Worm (Caenorhabditis elegans): Measurements from ENCODE around the gene nhr-55.

DNA sequence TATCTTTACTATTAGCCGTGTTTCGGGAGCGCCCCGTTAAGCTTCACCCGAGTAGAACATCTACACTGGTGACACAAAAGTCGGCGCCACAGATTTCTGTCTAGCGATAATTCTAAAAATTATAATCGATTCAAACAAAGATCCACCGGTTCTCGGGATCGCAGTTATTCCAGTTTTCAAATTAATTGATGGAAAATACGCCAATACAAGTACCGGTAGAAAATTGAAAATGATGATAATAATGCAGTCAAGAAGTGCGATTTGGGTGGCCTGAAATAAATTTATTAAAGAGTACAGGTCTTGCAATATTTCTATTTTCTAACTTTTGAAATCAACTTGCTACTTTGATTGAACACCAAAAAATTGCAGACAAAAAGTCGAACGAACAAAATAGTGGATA is 10.5 kb upstream of the nhr-55 start:
- TF ChIP-seq rnt-1 (tag; optimal IDR thresholded peaks at IDR 0.05) (no peak), nhr-12 (tag; optimal IDR thresholded peaks at IDR 0.05) (no peak), ztf-11 (tag; optimal IDR thresholded peaks at IDR 0.05) (no peak), nhr-20 (tag; optimal IDR thresholded peaks at IDR 0.05) (no peak), elt-3 (tag; optimal IDR thresholded peaks at IDR 0.05) (no peak), mep-1 (tag; optimal IDR thresholded peaks at IDR 0.05) (no peak), sptf-1 (tag; optimal IDR thresholded peaks at IDR 0.05) (no peak), ceh-82 (tag; optimal IDR thresholded peaks at IDR 0.05) (no peak)
